Worm (Caenorhabditis elegans): Measurements from ENCODE around the gene hlh-14.

ce11 chrII:5779866-5780265, 41.2 kb upstream of the hlh-14 start:
- TF ChIP-seq W03F9.2 (tag; optimal IDR thresholded peaks at IDR 0.05), result no peak
- TF ChIP-seq dao-5 (tag; optimal IDR thresholded peaks at IDR 0.05), result no peak
